Fruit fly (Drosophila melanogaster) whole organism, prepupa: Measurements from ENCODE around the gene mex1.

ENCODE experiments used
- CG15336 ChIP-seq: fragments of 200-800 bp; sonication (Bioruptor generic); IDR thresholded peaks from 2 replicates; pipeline ENCODE4 v1.3.6; 2022; ENCODE audit warnings: missing biosample characterization, missing genetic modification characterization
- CG1621 ChIP-seq: fragments of 200-800 bp; sonication (Bioruptor generic); optimal IDR thresholded peaks from 3 replicates; lab custom pipeline; 2018; ENCODE audit warnings: missing biosample characterization, mild to moderate bottlenecking, missing genetic modification characterization
- CG32006 ChIP-seq: fragments of 200-800 bp; sonication (Bioruptor generic); optimal IDR thresholded peaks from 3 replicates; lab custom pipeline; 2017; ENCODE audit warnings: missing biosample characterization, mild to moderate bottlenecking, missing genetic modification characterization
- CG6792 ChIP-seq: fragments of 200-800 bp; sonication (Bioruptor generic); optimal IDR thresholded peaks from 3 replicates; lab custom pipeline; 2016; ENCODE audit warnings: missing biosample characterization, missing genetic modification characterization
- CG8119 ChIP-seq: fragments of 200-800 bp; sonication (Bioruptor generic); IDR thresholded peaks from 3 replicates; pipeline ENCODE4 v1.3.6; 2022; ENCODE audit warnings: missing biosample characterization, missing genetic modification characterization
- CG9139 ChIP-seq: fragments of 200-800 bp; sonication (Bioruptor generic); optimal IDR thresholded peaks from 3 replicates; lab custom pipeline; 2017; ENCODE audit warnings: missing biosample characterization, mild to moderate bottlenecking, missing genetic modification characterization
- Ets96B ChIP-seq: fragments of 200-800 bp; optimal IDR thresholded peaks from 2 replicates; lab custom pipeline; 2019; ENCODE audit warnings: missing biosample characterization, mild to moderate bottlenecking, missing genetic modification characterization, moderate library complexity
- OdsH ChIP-seq: fragments of 200-800 bp; sonication (Bioruptor generic); optimal IDR thresholded peaks from 3 replicates; lab custom pipeline; 2016; ENCODE audit warnings: missing biosample characterization, missing genetic modification characterization
- Sox14 ChIP-seq: fragments of 200-800 bp; sonication (Bioruptor generic); optimal IDR thresholded peaks from 3 replicates; lab custom pipeline; 2016; ENCODE audit warnings: missing biosample characterization, missing genetic modification characterization
- dsx ChIP-seq: fragments of 200-800 bp; optimal IDR thresholded peaks from 3 replicates; lab custom pipeline; 2019; ENCODE audit warnings: missing biosample characterization, mild to moderate bottlenecking, missing genetic modification characterization, moderate library complexity; ENCODE audit not compliant: poor library complexity, severe bottlenecking
- fkh ChIP-seq: fragments of 200-800 bp; sonication (Bioruptor generic); optimal IDR thresholded peaks from 3 replicates; lab custom pipeline; 2017; ENCODE audit warnings: missing biosample characterization, mild to moderate bottlenecking, missing genetic modification characterization, moderate library complexity
- net ChIP-seq: fragments of 200-800 bp; sonication (Bioruptor generic); optimal IDR thresholded peaks from 3 replicates; lab custom pipeline; 2016; ENCODE audit warnings: missing biosample characterization, missing genetic modification characterization
- pdm3 ChIP-seq: fragments of 200-800 bp; sonication (Bioruptor generic); optimal IDR thresholded peaks from 3 replicates; lab custom pipeline; 2016; ENCODE audit warnings: missing biosample characterization, missing genetic modification characterization
- svp ChIP-seq: fragments of 200-800 bp; sonication (Bioruptor generic); peaks from one replicate; lab custom pipeline; 2016; ENCODE audit warnings: missing biosample characterization, missing genetic modification characterization

dm6 chr3L:15520320-15520719 lies 928 bp upstream of the mex1 start, which contains the start of gene yellow-k:
- TF ChIP-seq Sox14 (GFP tag; lab: Kevin White, UChicago) (no peak), CG6792 (GFP tag; lab: Kevin White, UChicago) (no peak), svp (GFP tag; lab: Kevin White, UChicago) (no peak), CG8119 (GFP tag; lab: Robert Waterston, UW) (no peak), OdsH (GFP tag; lab: Kevin White, UChicago) (no peak), net (GFP tag; lab: Kevin White, UChicago) (no peak), CG1621 (tag; lab: Kevin White, UChicago) (no peak), CG32006 (GFP tag; lab: Kevin White, UChicago) (no peak), CG9139 (no peak), CG15336 (GFP tag; lab: Robert Waterston, UW) (no peak), pdm3 (no peak), fkh (no peak), dsx (no peak), Ets96B (tag; lab: Kevin White, UChicago) (no peak)
